Worm (Caenorhabditis elegans) whole organism, L1 larva: Measurements from ENCODE around the gene Y113G7B.11.

Experiments
- ama-1 ChIP-seq: fragments of 150-350 bp; optimal IDR thresholded peaks from 2 replicates; lab custom pipeline; 2014
- ceh-8 ChIP-seq: fragments of 200-800 bp; sonication (Bioruptor generic); optimal IDR thresholded peaks from 2 replicates; lab custom pipeline; 2018; ENCODE audit warnings: mild to moderate bottlenecking, missing genetic modification characterization, moderate library complexity, missing compliant biosample characterization
- fkh-10 ChIP-seq: sonication (generic microtip); optimal IDR thresholded peaks from 2 replicates; lab custom pipeline; 2017; ENCODE audit warnings: missing biosample characterization, missing genetic modification reagents, missing genetic modification characterization
- nhr-237 ChIP-seq: fragments of 150-350 bp; optimal IDR thresholded peaks from 2 replicates; lab custom pipeline; 2014; ENCODE audit warnings: missing biosample characterization, missing genetic modification characterization

ce11 chrV:20234439-20234838 lies 19.3 kb upstream of the Y113G7B.11 start:
- TF ChIP-seq ama-1 (lab: Kevin White, UChicago) (no peak), ceh-8 (GFP tag; lab: Kevin White, UChicago) (no peak), fkh-10 (GFP tag; lab: Kevin White, UChicago) (no peak), nhr-237 (tag; lab: Kevin White, UChicago) (no peak)
